Fruit fly (Drosophila melanogaster) whole organism, embryonic: ENCODE measurements around the gene upSET.

Experiments used
- Abd-B ChIP-seq: fragments of 200-800 bp; sonication (Bioruptor generic); optimal IDR thresholded peaks from 2 replicates; lab custom pipeline; 2018; ENCODE audit warnings: missing biosample characterization, mild to moderate bottlenecking, missing genetic modification characterization, moderate library complexity
- CG11695 ChIP-seq: fragments of 200-800 bp; sonication (Bioruptor generic); IDR thresholded peaks from 3 replicates; pipeline ENCODE4 v1.3.6; 2022; ENCODE audit warnings: missing biosample characterization, missing genetic modification characterization
- CG1233 ChIP-seq: fragments of 200-800 bp; sonication (Bioruptor generic); optimal IDR thresholded peaks from 4 replicates; lab custom pipeline; 2018; ENCODE audit warnings: missing biosample characterization, mild to moderate bottlenecking, missing genetic modification characterization
- CG13894 ChIP-seq: fragments of 200-800 bp; sonication (Bioruptor generic); optimal IDR thresholded peaks from 3 replicates; lab custom pipeline; 2018; ENCODE audit warnings: missing biosample characterization, mild to moderate bottlenecking, missing genetic modification characterization, moderate library complexity
- CG16813 ChIP-seq: fragments of 200-800 bp; sonication (Bioruptor generic); IDR thresholded peaks from 3 replicates; pipeline ENCODE4 v1.3.6; 2022; ENCODE audit warnings: missing biosample characterization, missing genetic modification characterization; ENCODE audit not compliant: partially characterized antibody
- CG17359 ChIP-seq: fragments of 200-800 bp; sonication (Bioruptor generic); optimal IDR thresholded peaks from 3 replicates; lab custom pipeline; 2018; ENCODE audit warnings: missing biosample characterization, mild to moderate bottlenecking, missing genetic modification characterization, moderate library complexity
- CG31441 ChIP-seq: fragments of 200-800 bp; sonication (Bioruptor generic); IDR thresholded peaks from 2 replicates; pipeline ENCODE4 v1.3.6; 2022; ENCODE audit warnings: missing biosample characterization, missing genetic modification characterization
- CG32532 ChIP-seq: fragments of 200-800 bp; sonication (Bioruptor generic); IDR thresholded peaks from 2 replicates; pipeline ENCODE4 v1.3.6; 2022; ENCODE audit warnings: missing biosample characterization, missing genetic modification characterization
- CG33213 ChIP-seq: fragments of 200-800 bp; sonication (Bioruptor generic); optimal IDR thresholded peaks from 3 replicates; lab custom pipeline; 2016; ENCODE audit warnings: missing biosample characterization, missing genetic modification characterization
- CG3838 ChIP-seq: fragments of 200-800 bp; sonication (Bioruptor generic); optimal IDR thresholded peaks from 3 replicates; lab custom pipeline; 2016; ENCODE audit warnings: missing biosample characterization, missing genetic modification characterization
- CG7271 ChIP-seq: fragments of 200-800 bp; sonication (Bioruptor generic); optimal IDR thresholded peaks from 2 replicates; lab custom pipeline; 2018; ENCODE audit warnings: missing biosample characterization, mild to moderate bottlenecking, missing genetic modification characterization, moderate library complexity
- CG8089 ChIP-seq: fragments of 200-800 bp; sonication (Bioruptor generic); optimal IDR thresholded peaks from 3 replicates; lab custom pipeline; 2016; ENCODE audit warnings: missing biosample characterization, missing genetic modification characterization
- CG8944 ChIP-seq: fragments of 200-800 bp; sonication (Bioruptor generic); optimal IDR thresholded peaks from 3 replicates; lab custom pipeline; 2016; ENCODE audit warnings: missing biosample characterization, missing genetic modification characterization
- CG9727 ChIP-seq: fragments of 200-800 bp; sonication (Bioruptor generic); optimal IDR thresholded peaks from 3 replicates; lab custom pipeline; 2017; ENCODE audit warnings: missing biosample characterization, mild to moderate bottlenecking, missing genetic modification characterization
- Ets97D ChIP-seq: fragments of 200-800 bp; sonication (Bioruptor generic); optimal IDR thresholded peaks from 3 replicates; lab custom pipeline; 2016; ENCODE audit warnings: missing biosample characterization, missing genetic modification characterization
- H2.0 ChIP-seq: fragments of 200-800 bp; sonication (Bioruptor generic); IDR thresholded peaks from 2 replicates; pipeline ENCODE4 v1.3.6; 2022; ENCODE audit warnings: missing biosample characterization, missing genetic modification characterization
- Lhr ChIP-seq: fragments of 200-800 bp; sonication (Bioruptor generic); optimal IDR thresholded peaks from 3 replicates; lab custom pipeline; 2017; ENCODE audit warnings: mild to moderate bottlenecking, missing biosample characterization, missing genetic modification reagents, missing genetic modification characterization
- Med ChIP-seq: fragments of 200-800 bp; sonication (Bioruptor generic); peaks from one replicate; lab custom pipeline; 2016; ENCODE audit warnings: missing biosample characterization, missing genetic modification characterization, mild to moderate bottlenecking, inconsistent platforms, moderate library complexity
- NC2β ChIP-seq: fragments of 200-800 bp; sonication (Bioruptor generic); optimal IDR thresholded peaks from 2 replicates; lab custom pipeline; 2016; ENCODE audit warnings: missing biosample characterization, missing genetic modification characterization
- NK7.1 ChIP-seq: fragments of 200-800 bp; sonication (Bioruptor generic); optimal IDR thresholded peaks from 3 replicates; lab custom pipeline; 2016; ENCODE audit warnings: missing biosample characterization, missing genetic modification characterization
- Rx ChIP-seq: fragments of 200-800 bp; sonication (Bioruptor generic); IDR thresholded peaks from 2 replicates; pipeline ENCODE4 v1.3.6; 2022; ENCODE audit warnings: missing biosample characterization, missing genetic modification characterization
- TFAM ChIP-seq: fragments of 200-800 bp; sonication (Bioruptor generic); optimal IDR thresholded peaks from 2 replicates; lab custom pipeline; 2017; ENCODE audit warnings: missing biosample characterization, missing genetic modification characterization, inconsistent platforms
- Trl ChIP-seq, 3 experiments: fragments of >200 bp in 2 of 3; fragments of 200-800 bp in 1 of 3; sonication (Bioruptor generic) in 1 of 3; optimal IDR thresholded peaks; 2 replicates in 1 of 3; 3 replicates in 2 of 3; lab custom pipeline; 2016 to 2017; ENCODE audit warnings: missing biosample characterization in 1 of 3, missing genetic modification characterization in 1 of 3
- Vsx1 ChIP-seq: fragments of 200-800 bp; sonication (Bioruptor generic); optimal IDR thresholded peaks from 2 replicates; lab custom pipeline; 2017; ENCODE audit warnings: missing biosample characterization, mild to moderate bottlenecking, missing genetic modification characterization, missing genetic modification reagents
- ara ChIP-seq: fragments of 200-800 bp; sonication (Bioruptor generic); IDR thresholded peaks from 2 replicates; pipeline ENCODE4 v1.3.6; 2022; ENCODE audit warnings: missing biosample characterization, missing genetic modification characterization
- bcd ChIP-seq: fragments of 200-800 bp; sonication (Bioruptor generic); optimal IDR thresholded peaks from 2 replicates; lab custom pipeline; 2017; ENCODE audit warnings: missing biosample characterization, mild to moderate bottlenecking, missing genetic modification characterization
- cato ChIP-seq: fragments of 200-800 bp; sonication (Bioruptor generic); optimal IDR thresholded peaks from 2 replicates; lab custom pipeline; 2016; ENCODE audit warnings: missing biosample characterization, missing genetic modification characterization, borderline replicate concordance
- caup ChIP-seq: fragments of 200-800 bp; sonication (Bioruptor generic); optimal IDR thresholded peaks from 3 replicates; lab custom pipeline; 2017; ENCODE audit warnings: missing biosample characterization, mild to moderate bottlenecking, missing genetic modification characterization, moderate library complexity; ENCODE audit not compliant: severe bottlenecking
- dati ChIP-seq: fragments of 200-800 bp; sonication (Bioruptor generic); IDR thresholded peaks from 2 replicates; pipeline ENCODE4 v1.3.6; 2022; ENCODE audit warnings: missing biosample characterization, missing genetic modification characterization
- ems ChIP-seq: fragments of 200-800 bp; sonication (Bioruptor generic); optimal IDR thresholded peaks from 3 replicates; lab custom pipeline; 2016; ENCODE audit warnings: missing biosample characterization, missing genetic modification characterization
- en ChIP-seq: fragments of 200-800 bp; sonication (Bioruptor generic); optimal IDR thresholded peaks from 2 replicates; lab custom pipeline; 2016; ENCODE audit warnings: missing biosample characterization, missing genetic modification characterization
- eyg ChIP-seq: fragments of 200-800 bp; sonication (Bioruptor generic); optimal IDR thresholded peaks from 3 replicates; lab custom pipeline; 2016; ENCODE audit warnings: missing biosample characterization, missing genetic modification characterization
- ftz-f1 ChIP-seq: fragments of 200-800 bp; sonication (Bioruptor generic); optimal IDR thresholded peaks from 2 replicates; lab custom pipeline; 2016; ENCODE audit warnings: missing biosample characterization, missing genetic modification characterization
- gcm2 ChIP-seq: fragments of 200-800 bp; sonication (Bioruptor generic); optimal IDR thresholded peaks from 2 replicates; lab custom pipeline; 2016; ENCODE audit warnings: missing biosample characterization, missing genetic modification characterization
- gro ChIP-seq: fragments of 200-800 bp; sonication (Bioruptor generic); optimal IDR thresholded peaks from 2 replicates; lab custom pipeline; 2016; ENCODE audit warnings: missing biosample characterization, missing genetic modification characterization
- gsb ChIP-seq: fragments of 200-800 bp; sonication (Bioruptor generic); IDR thresholded peaks from 2 replicates; pipeline ENCODE4 v1.3.6; 2022; ENCODE audit warnings: missing biosample characterization, missing genetic modification characterization
- gsb-n ChIP-seq: fragments of 200-800 bp; sonication (Bioruptor generic); optimal IDR thresholded peaks from 3 replicates; lab custom pipeline; 2018; ENCODE audit warnings: missing biosample characterization, mild to moderate bottlenecking, missing genetic modification characterization
- gt ChIP-seq: fragments of 200-800 bp; sonication (Bioruptor generic); IDR thresholded peaks from 2 replicates; pipeline ENCODE4 v1.3.6; 2022; ENCODE audit warnings: missing biosample characterization, missing genetic modification characterization
- hb ChIP-seq: fragments of 200-800 bp; sonication (Bioruptor generic); IDR thresholded peaks from 3 replicates; pipeline ENCODE4 v1.3.6; 2022; ENCODE audit warnings: missing biosample characterization, missing genetic modification characterization; ENCODE audit not compliant: partially characterized antibody
- lilli ChIP-seq: fragments of 200-800 bp; sonication (Bioruptor generic); optimal IDR thresholded peaks from 3 replicates; lab custom pipeline; 2016; ENCODE audit warnings: missing biosample characterization, missing genetic modification characterization
- lola ChIP-seq, 3 experiments: fragments of >200 bp in 2 of 3; fragments of 200-800 bp in 1 of 3; sonication (Bioruptor generic) in 1 of 3; optimal IDR thresholded peaks; 2 replicates each; lab custom pipeline; 2017 to 2019; ENCODE audit warnings: missing biosample characterization in 3 of 3, missing genetic modification characterization in 3 of 3, mild to moderate bottlenecking in 1 of 3, moderate library complexity in 1 of 3
- org-1 ChIP-seq: fragments of 200-800 bp; sonication (Bioruptor generic); optimal IDR thresholded peaks from 2 replicates; lab custom pipeline; 2017; ENCODE audit warnings: missing biosample characterization, missing genetic modification characterization
- p53 ChIP-seq: fragments of 200-800 bp; sonication (Bioruptor generic); optimal IDR thresholded peaks from 2 replicates; lab custom pipeline; 2016; ENCODE audit warnings: missing biosample characterization, missing genetic modification characterization
- prd ChIP-seq, 3 experiments: fragments of >200 bp in 2 of 3; fragments of 200-800 bp in 1 of 3; sonication (Bioruptor generic) in 1 of 3; optimal IDR thresholded peaks in 2 of 3; IDR thresholded peaks in 1 of 3; 2 replicates in 2 of 3; 3 replicates in 1 of 3; pipeline versions ENCODE4 v1.3.6 to Lab custom; 2017 to 2022; ENCODE audit warnings: missing biosample characterization in 1 of 3, missing genetic modification characterization in 1 of 3
- pros ChIP-seq: fragments of 200-800 bp; sonication (Bioruptor generic); optimal IDR thresholded peaks from 3 replicates; lab custom pipeline; 2019; ENCODE audit warnings: missing biosample characterization, mild to moderate bottlenecking, missing genetic modification characterization, moderate library complexity
- run ChIP-seq: fragments of 200-800 bp; sonication (Bioruptor generic); optimal IDR thresholded peaks from 3 replicates; lab custom pipeline; 2018; ENCODE audit warnings: missing biosample characterization, mild to moderate bottlenecking, missing genetic modification characterization
- seq ChIP-seq: fragments of 200-800 bp; sonication (Bioruptor generic); IDR thresholded peaks from 2 replicates; pipeline ENCODE4 v1.3.6; 2022; ENCODE audit warnings: missing biosample characterization, missing genetic modification characterization
- tap ChIP-seq: fragments of 200-800 bp; optimal IDR thresholded peaks from 3 replicates; lab custom pipeline; 2019; ENCODE audit warnings: missing biosample characterization, mild to moderate bottlenecking, missing genetic modification characterization, moderate library complexity
- usp ChIP-seq: fragments of >200 bp; optimal IDR thresholded peaks from 2 replicates; lab custom pipeline; 2017; ENCODE audit warnings: missing biosample characterization, missing genetic modification characterization
- wdn ChIP-seq: fragments of 200-800 bp; sonication (Bioruptor generic); IDR thresholded peaks from 2 replicates; pipeline ENCODE4 v1.3.6; 2022; ENCODE audit warnings: missing biosample characterization, missing genetic modification characterization
- wor ChIP-seq: fragments of 200-800 bp; sonication (Bioruptor generic); IDR thresholded peaks from 2 replicates; pipeline ENCODE4 v1.3.6; 2022; ENCODE audit warnings: missing biosample characterization, missing genetic modification characterization

The upSET gene

DNA sequence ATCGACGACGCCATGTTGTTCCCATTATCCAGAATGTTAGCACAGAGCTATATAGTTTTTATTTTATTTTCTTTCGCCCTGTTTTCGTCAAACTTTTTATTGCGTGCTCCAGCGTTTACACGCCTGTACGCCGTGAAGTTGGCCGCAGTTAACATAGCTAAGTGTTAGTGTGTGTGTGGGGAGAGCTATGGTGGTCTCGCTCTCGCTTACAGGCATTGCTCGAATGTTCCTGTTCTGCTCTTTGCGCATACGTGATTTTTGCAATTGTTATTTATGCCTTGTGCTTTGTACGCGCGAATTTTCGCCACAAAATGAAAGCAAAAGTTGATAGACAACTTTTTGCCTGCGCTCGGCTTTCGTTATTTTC, 2.1 kb downstream of the upSET start (continued):
- no peak for TF ChIP-seq hb (GFP tag; lab: Robert Waterston, UW)
- TF ChIP-seq CG8089 (GFP tag; lab: Kevin White, UChicago), result no peak
- TF ChIP-seq gsb-n, result no peak
- no peak for TF ChIP-seq run
- TF ChIP-seq Ets97D (GFP tag; lab: Kevin White, UChicago), result peak; percentile 75
- TF ChIP-seq en (GFP tag; lab: Kevin White, UChicago), result no peak
- TF ChIP-seq Lhr, result no peak
- TF ChIP-seq wdn, result peak; percentile 33; the same call in 1 of the 2 replicates
- no peak for TF ChIP-seq CG31441 (GFP tag; lab: Robert Waterston, UW)
- no peak for TF ChIP-seq gro
- TF ChIP-seq NK7.1 (GFP tag; lab: Kevin White, UChicago), result no peak
- peak; percentile 29 for TF ChIP-seq CG9727 (GFP tag; lab: Kevin White, UChicago)
- no peak for TF ChIP-seq tap (tag; lab: Kevin White, UChicago)
- no peak for TF ChIP-seq CG16813 (GFP tag; lab: Robert Waterston, UW)
- peak; percentile 58 for TF ChIP-seq caup
- no peak for TF ChIP-seq usp (GFP tag; lab: Kevin White, UChicago)
- no peak for TF ChIP-seq CG7271
- no peak for TF ChIP-seq lilli (GFP tag; lab: Kevin White, UChicago)
- TF ChIP-seq CG32532 (GFP tag; lab: Robert Waterston, UW), result no peak
- TF ChIP-seq dati (GFP tag; lab: Robert Waterston, UW), result no peak
- TF ChIP-seq seq (GFP tag; lab: Robert Waterston, UW), result peak; percentile 9; the same call in 1 of the 2 replicates
- TF ChIP-seq prd (optimal IDR thresholded peaks at IDR 0.05; lab: Kevin White, UChicago), result no peak
- no peak for TF ChIP-seq prd (GFP tag; IDR thresholded peaks at IDR 0.05; lab: Robert Waterston, UW)
- peak; percentile 18 for TF ChIP-seq CG13894
- TF ChIP-seq org-1 (GFP tag; lab: Kevin White, UChicago), result no peak
- TF ChIP-seq gt (GFP tag; lab: Robert Waterston, UW), result peak; percentile 45; the same call in 1 of the 2 replicates
- TF ChIP-seq Trl (optimal IDR thresholded peaks at IDR 0.05; lab: Kevin White, UChicago), result no peak
- TF ChIP-seq Trl (GFP tag; optimal IDR thresholded peaks at IDR 0.05; lab: Kevin White, UChicago), result no peak
- no peak for TF ChIP-seq wor (GFP tag; lab: Robert Waterston, UW)
- no peak for TF ChIP-seq CG17359
- TF ChIP-seq Rx (GFP tag; lab: Robert Waterston, UW), result no peak
- TF ChIP-seq TFAM, result no peak
- TF ChIP-seq lola (GFP tag; optimal IDR thresholded peaks at IDR 0.05; lab: Kevin White, UChicago), result no peak
- no peak for TF ChIP-seq gcm2 (GFP tag; lab: Kevin White, UChicago)
- no peak for TF ChIP-seq CG3838 (GFP tag; lab: Kevin White, UChicago)
- no peak for TF ChIP-seq CG11695 (GFP tag; lab: Robert Waterston, UW)
- no peak for TF ChIP-seq H2.0 (GFP tag; lab: Robert Waterston, UW)
- no peak for TF ChIP-seq CG8944 (GFP tag; lab: Kevin White, UChicago)
- peak; percentile 30 for TF ChIP-seq NC2β (GFP tag; lab: Kevin White, UChicago)
- peak; percentile 24 for TF ChIP-seq p53 (GFP tag; lab: Kevin White, UChicago)
- peak; percentile 83 for TF ChIP-seq Med (GFP tag; lab: Kevin White, UChicago)
- no peak for TF ChIP-seq eyg (GFP tag; lab: Kevin White, UChicago)
- TF ChIP-seq Vsx1 (GFP tag; lab: Kevin White, UChicago), result no peak
- no peak for TF ChIP-seq cato (GFP tag; lab: Kevin White, UChicago)
- peak; percentile 36 for TF ChIP-seq CG33213 (GFP tag; lab: Kevin White, UChicago)
- no peak for TF ChIP-seq ara
- no peak for TF ChIP-seq bcd (GFP tag; lab: Kevin White, UChicago)
- no peak for TF ChIP-seq Abd-B (GFP tag; lab: Kevin White, UChicago)
- TF ChIP-seq ftz-f1 (GFP tag; lab: Kevin White, UChicago), result no peak
- TF ChIP-seq CG1233 (GFP tag; lab: Kevin White, UChicago), result peak; percentile 41
- TF ChIP-seq gsb (GFP tag; lab: Robert Waterston, UW), result no peak
- TF ChIP-seq pros (GFP tag; lab: Kevin White, UChicago), result no peak
- TF ChIP-seq ems, result no peak
